Worm (Caenorhabditis elegans) whole organism, L1 larva: Measurements from ENCODE around the gene F28C6.9.
A peak's percentile ranks its signal among the peaks of the same experiment; 100 is the strongest.

Experiments
- Y116A8C.19 ChIP-seq: sonication (generic microtip); optimal IDR thresholded peaks from 2 replicates; lab custom pipeline; 2016; ENCODE audit warnings: missing compliant biosample characterization, missing genetic modification characterization, borderline replicate concordance
- ama-1 ChIP-seq: fragments of 150-350 bp; optimal IDR thresholded peaks from 2 replicates; lab custom pipeline; 2014
- blmp-1 ChIP-seq: fragments of 150-350 bp; optimal IDR thresholded peaks from 2 replicates; lab custom pipeline; 2014; ENCODE audit warnings: missing biosample characterization, missing genetic modification characterization
- ceh-82 ChIP-seq, 3 experiments: fragments of 150-350 bp in 1 of 3; sonication (generic microtip) in 2 of 3; optimal IDR thresholded peaks; 2 replicates each; lab custom pipeline; 2014 to 2017; ENCODE audit warnings: missing biosample characterization in 3 of 3, missing genetic modification characterization in 3 of 3
- ceh-88 ChIP-seq: fragments of 200-800 bp; sonication (Bioruptor generic); IDR thresholded peaks from 2 replicates; pipeline ENCODE4 v1.3.6; 2022; ENCODE audit warnings: missing genetic modification characterization, missing compliant biosample characterization
- ceh-90 ChIP-seq: sonication (generic microtip); optimal IDR thresholded peaks from 2 replicates; lab custom pipeline; 2016; ENCODE audit warnings: missing genetic modification characterization, missing compliant biosample characterization
- ces-1 ChIP-seq: fragments of 150-350 bp; optimal IDR thresholded peaks from 2 replicates; lab custom pipeline; 2014; ENCODE audit warnings: missing biosample characterization, missing genetic modification reagents, missing genetic modification characterization
- dpl-1 ChIP-seq, 3 experiments: fragments of 150-350 bp in 2 of 3; sonication (generic microtip) in 1 of 3; optimal IDR thresholded peaks; 2 replicates each; lab custom pipeline; 2014 to 2017; ENCODE audit warnings: missing biosample characterization in 3 of 3, missing genetic modification characterization in 3 of 3, missing genetic modification reagents in 3 of 3
- efl-1 ChIP-seq, 4 experiments: fragments of 150-350 bp; optimal IDR thresholded peaks in 3 of 4; peaks in 1 of 4; 1 replicate in 1 of 4; 2 replicates in 3 of 4; lab custom pipeline; 2014; ENCODE audit warnings: missing biosample characterization in 2 of 4, missing genetic modification characterization in 2 of 4, missing genetic modification reagents in 2 of 4
- efl-3 ChIP-seq: fragments of 200-800 bp; sonication (Bioruptor generic); optimal IDR thresholded peaks from 2 replicates; lab custom pipeline; 2018; ENCODE audit warnings: mild to moderate bottlenecking, missing genetic modification characterization, missing compliant biosample characterization
- egl-13 ChIP-seq: sonication (generic microtip); optimal IDR thresholded peaks from 2 replicates; lab custom pipeline; 2016; ENCODE audit warnings: missing genotype, missing genetic modification reagents, missing genetic modification characterization, missing compliant biosample characterization
- egl-27 ChIP-seq, 2 experiments: fragments of 150-350 bp in 1 of 2; sonication (generic microtip); optimal IDR thresholded peaks; 3 replicates each; lab custom pipeline; 2017 to 2018; ENCODE audit warnings: missing biosample characterization in 2 of 2, missing genetic modification characterization in 2 of 2, missing genetic modification reagents in 2 of 2
- elt-3 ChIP-seq, 6 experiments: fragments of 150-350 bp in 1 of 6; sonication (generic microtip); optimal IDR thresholded peaks; 2 replicates each; lab custom pipeline; 2017 to 2018; ENCODE audit warnings: missing biosample characterization in 6 of 6, missing genetic modification characterization in 6 of 6, inconsistent platforms in 1 of 6
- ets-5 ChIP-seq: fragments of 200-800 bp; sonication (Bioruptor generic); IDR thresholded peaks from 2 replicates; pipeline ENCODE4 v1.3.6; 2022; ENCODE audit warnings: missing genetic modification characterization, missing compliant biosample characterization
- fkh-10 ChIP-seq: sonication (generic microtip); optimal IDR thresholded peaks from 2 replicates; lab custom pipeline; 2017; ENCODE audit warnings: missing biosample characterization, missing genetic modification reagents, missing genetic modification characterization
- hlh-4 ChIP-seq: sonication (generic microtip); optimal IDR thresholded peaks from 2 replicates; lab custom pipeline; 2016; ENCODE audit warnings: mild to moderate bottlenecking, missing genetic modification characterization, missing compliant biosample characterization
- irx-1 ChIP-seq: sonication (generic microtip); optimal IDR thresholded peaks from 2 replicates; lab custom pipeline; 2016; ENCODE audit warnings: missing genetic modification characterization, missing compliant biosample characterization
- isw-1 ChIP-seq: fragments of 200-800 bp; sonication (Bioruptor generic); IDR thresholded peaks from 2 replicates; pipeline ENCODE4 v1.3.6; 2022; ENCODE audit warnings: missing genetic modification characterization, missing compliant biosample characterization
- jun-1 ChIP-seq: fragments of 150-350 bp; optimal IDR thresholded peaks from 2 replicates; lab custom pipeline; 2014; ENCODE audit warnings: missing biosample characterization, missing genetic modification reagents, missing genetic modification characterization
- lin-14 ChIP-seq: fragments of 200-800 bp; sonication (Bioruptor generic); optimal IDR thresholded peaks from 2 replicates; lab custom pipeline; 2018; ENCODE audit warnings: mild to moderate bottlenecking, missing genetic modification characterization, moderate library complexity, missing compliant biosample characterization
- lin-15B ChIP-seq: fragments of 150-350 bp; sonication (generic microtip); optimal IDR thresholded peaks from 3 replicates; lab custom pipeline; 2014; ENCODE audit warnings: missing biosample characterization, missing genetic modification characterization
- lin-35 ChIP-seq, 2 experiments: fragments of 150-350 bp; optimal IDR thresholded peaks; 2 replicates each; lab custom pipeline; 2014; ENCODE audit warnings: missing biosample characterization in 2 of 2, missing genetic modification characterization in 2 of 2, missing genetic modification reagents in 2 of 2
- lir-3 ChIP-seq: sonication (generic microtip); optimal IDR thresholded peaks from 2 replicates; lab custom pipeline; 2016; ENCODE audit warnings: mild to moderate bottlenecking, missing genetic modification characterization, moderate library complexity, missing compliant biosample characterization; ENCODE audit not compliant: poor library complexity
- mab-9 ChIP-seq: fragments of 200-800 bp; sonication (Bioruptor generic); IDR thresholded peaks from 2 replicates; pipeline ENCODE4 v1.3.6; 2022; ENCODE audit warnings: missing genetic modification reagents, missing genetic modification characterization, missing compliant biosample characterization
- mep-1 ChIP-seq: fragments of 150-350 bp; optimal IDR thresholded peaks from 2 replicates; lab custom pipeline; 2014; ENCODE audit warnings: missing biosample characterization, missing genetic modification characterization
- nhr-11 ChIP-seq: fragments of 150-350 bp; optimal IDR thresholded peaks from 2 replicates; lab custom pipeline; 2014; ENCODE audit warnings: missing biosample characterization, missing genetic modification characterization
- nhr-19 ChIP-seq: fragments of 200-800 bp; sonication (Bioruptor generic); conservative IDR thresholded peaks from 2 replicates; pipeline ENCODE4 v1.3.6; 2022; ENCODE audit warnings: missing genetic modification characterization, missing compliant biosample characterization
- nhr-47 ChIP-seq: sonication (generic microtip); optimal IDR thresholded peaks from 2 replicates; lab custom pipeline; 2016; ENCODE audit warnings: mild to moderate bottlenecking, missing genetic modification characterization, moderate library complexity, missing compliant biosample characterization
- nhr-76 ChIP-seq: sonication (generic microtip); optimal IDR thresholded peaks from 2 replicates; lab custom pipeline; 2017; ENCODE audit warnings: missing biosample characterization, missing genetic modification characterization
- nhr-84 ChIP-seq: sonication (generic microtip); optimal IDR thresholded peaks from 2 replicates; lab custom pipeline; 2017; ENCODE audit warnings: missing biosample characterization, missing genetic modification characterization
- rnt-1 ChIP-seq: sonication (generic microtip); optimal IDR thresholded peaks from 2 replicates; lab custom pipeline; 2016; ENCODE audit warnings: mild to moderate bottlenecking, missing genetic modification characterization, moderate library complexity, missing compliant biosample characterization
- snpc-4 ChIP-seq: fragments of 150-350 bp; optimal IDR thresholded peaks from 2 replicates; lab custom pipeline; 2014; ENCODE audit warnings: missing biosample characterization, missing genetic modification characterization
- sup-37 ChIP-seq: fragments of 200-800 bp; sonication (Bioruptor generic); optimal IDR thresholded peaks from 2 replicates; lab custom pipeline; 2018; ENCODE audit warnings: mild to moderate bottlenecking, missing genetic modification characterization, missing compliant biosample characterization
- tbx-2 ChIP-seq: sonication (generic microtip); optimal IDR thresholded peaks from 2 replicates; lab custom pipeline; 2016; ENCODE audit warnings: missing genetic modification characterization, missing compliant biosample characterization
- unc-130 ChIP-seq: fragments of 150-350 bp; optimal IDR thresholded peaks from 2 replicates; lab custom pipeline; 2017; ENCODE audit warnings: missing biosample characterization, missing genetic modification characterization, inconsistent platforms
- unc-98 ChIP-seq: fragments of 200-800 bp; sonication (Bioruptor generic); IDR thresholded peaks from 2 replicates; pipeline ENCODE4 v1.3.6; 2022; ENCODE audit warnings: missing genetic modification characterization, missing compliant biosample characterization
- xbp-1 ChIP-seq: sonication (generic microtip); optimal IDR thresholded peaks from 2 replicates; lab custom pipeline; 2016; ENCODE audit warnings: missing genetic modification characterization, missing compliant biosample characterization
- ztf-11 ChIP-seq, 2 experiments: sonication (generic microtip); optimal IDR thresholded peaks; 2 replicates each; lab custom pipeline; 2016 to 2017; ENCODE audit warnings: missing genetic modification characterization in 2 of 2, missing biosample characterization in 1 of 2, missing compliant biosample characterization in 1 of 2

The F28C6.9 gene

DNA sequence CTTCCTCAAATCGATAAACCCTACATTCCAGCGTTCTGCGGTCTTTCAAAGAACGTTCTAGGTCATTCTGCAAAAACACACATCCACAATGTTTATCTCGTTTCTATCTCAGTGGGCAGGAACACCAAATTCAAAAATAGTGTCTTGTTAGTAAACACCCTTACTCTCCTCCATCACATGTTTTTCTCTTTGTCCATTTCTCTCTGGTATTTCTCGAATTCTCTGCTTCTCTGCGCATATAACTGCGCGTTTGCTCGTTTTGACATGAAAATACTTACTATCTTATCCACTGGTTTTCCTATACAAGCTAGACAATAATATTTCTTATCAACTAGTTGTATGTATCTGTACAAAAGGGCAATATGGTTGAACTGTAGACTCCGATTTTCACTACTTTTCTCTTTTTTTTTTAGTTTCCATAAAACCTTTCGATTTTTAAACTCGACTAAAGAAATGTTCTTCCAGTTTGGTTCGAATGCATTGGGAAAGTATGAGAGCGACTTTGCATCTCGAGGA is 40.7 kb upstream of the F28C6.9 start, which contains the start of gene pyr-1 (continued):
- TF ChIP-seq unc-130 (tag; lab: Kevin White, UChicago) (no peak), isw-1 (GFP tag; lab: Robert Waterston, UW) (no peak), mab-9 (GFP tag; lab: Robert Waterston, UW) (no peak), egl-13 (no peak), efl-1 (optimal IDR thresholded peaks at IDR 0.05; lab: Kevin White, UChicago) (peak in 1 of 2 experiments; percentile 17), efl-1 (GFP tag; optimal IDR thresholded peaks at IDR 0.05 in 1 of 2; lab: Kevin White, UChicago) (peak in 1 of 2 experiments; percentile 92), sup-37 (GFP tag; lab: Kevin White, UChicago) (no peak), ceh-90 (tag; lab: Kevin White, UChicago) (no peak), blmp-1 (no peak), irx-1 (no peak), ztf-11 (tag; optimal IDR thresholded peaks at IDR 0.05; lab: Kevin White, UChicago) (no peak), dpl-1 (GFP tag; optimal IDR thresholded peaks at IDR 0.05; lab: Kevin White, UChicago) (peak in 2 of 3 experiments; percentile 4 to 8), nhr-84 (tag; lab: Kevin White, UChicago) (no peak), ama-1 (lab: Kevin White, UChicago) (no peak), efl-3 (GFP tag; lab: Kevin White, UChicago) (no peak), hlh-4 (tag; lab: Kevin White, UChicago) (no peak), nhr-11 (tag; lab: Kevin White, UChicago) (no peak), nhr-19 (GFP tag; lab: Robert Waterston, UW) (no peak), fkh-10 (GFP tag; lab: Kevin White, UChicago) (no peak), snpc-4 (tag; lab: Kevin White, UChicago) (no peak), lin-14 (GFP tag; lab: Kevin White, UChicago) (peak; percentile 72), ceh-88 (GFP tag; lab: Robert Waterston, UW) (no peak), xbp-1 (tag; lab: Kevin White, UChicago) (no peak), elt-3 (tag; optimal IDR thresholded peaks at IDR 0.05; lab: Kevin White, UChicago) (peak in 2 of 6 experiments; percentile 44 to 91), tbx-2 (tag; lab: Kevin White, UChicago) (no peak), ceh-82 (tag; optimal IDR thresholded peaks at IDR 0.05; lab: Kevin White, UChicago) (no peak), lir-3 (tag; lab: Kevin White, UChicago) (no peak)

DNA sequence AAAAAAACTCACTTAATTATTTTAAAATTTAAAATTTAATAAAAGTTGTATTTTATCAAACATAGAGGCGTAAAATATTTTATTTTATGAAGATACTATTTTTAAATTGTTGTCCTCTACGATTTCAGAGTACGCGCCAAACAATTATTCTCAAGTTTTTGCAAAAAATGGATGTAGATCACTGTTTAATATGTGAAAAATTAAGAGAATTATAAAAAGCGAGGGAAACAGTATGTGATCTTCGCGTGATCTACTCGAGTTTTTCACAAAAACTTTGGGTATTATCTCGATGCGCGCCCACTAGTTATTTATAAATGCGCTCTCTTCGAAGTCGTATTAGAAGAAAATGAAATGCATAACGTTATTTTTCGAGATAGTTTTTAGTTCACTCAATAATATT is 38.9 kb upstream of the F28C6.9 start:
- TF ChIP-seq nhr-76 (tag; lab: Kevin White, UChicago): no peak
- TF ChIP-seq nhr-47 (tag; lab: Kevin White, UChicago): no peak
- TF ChIP-seq ets-5 (GFP tag; lab: Robert Waterston, UW): no peak
- no peak for TF ChIP-seq mep-1 (tag; lab: Kevin White, UChicago)
- no peak for TF ChIP-seq rnt-1 (tag; lab: Kevin White, UChicago)
- no peak for TF ChIP-seq unc-98
- TF ChIP-seq ces-1: no peak
- TF ChIP-seq snpc-4 (tag; lab: Kevin White, UChicago): no peak
- no peak for TF ChIP-seq lin-35 (GFP tag; optimal IDR thresholded peaks at IDR 0.05; lab: Kevin White, UChicago)
- TF ChIP-seq nhr-11 (tag; lab: Kevin White, UChicago): no peak
- no peak for TF ChIP-seq sup-37 (GFP tag; lab: Kevin White, UChicago)
- TF ChIP-seq egl-27 (tag; optimal IDR thresholded peaks at IDR 0.05; lab: Kevin White, UChicago): no peak
- TF ChIP-seq nhr-19 (GFP tag; lab: Robert Waterston, UW): no peak
- no peak for TF ChIP-seq unc-130 (tag; lab: Kevin White, UChicago)
- no peak for TF ChIP-seq lin-15B (tag; lab: Kevin White, UChicago)
- TF ChIP-seq ceh-88 (GFP tag; lab: Robert Waterston, UW): no peak
- no peak for TF ChIP-seq Y116A8C.19
- TF ChIP-seq jun-1 (tag; lab: Kevin White, UChicago): no peak
- no peak for TF ChIP-seq nhr-84 (tag; lab: Kevin White, UChicago)
- no peak for TF ChIP-seq efl-1 (optimal IDR thresholded peaks at IDR 0.05; lab: Kevin White, UChicago)
- no peak for TF ChIP-seq efl-1 (GFP tag; optimal IDR thresholded peaks at IDR 0.05 in 1 of 2; lab: Kevin White, UChicago)
- TF ChIP-seq, all 84 proteins: peak for 0
